Worm (Caenorhabditis elegans): ENCODE results near the gene spp-7.
A peak's percentile ranks its signal among the peaks of the same experiment; 100 is the strongest.

Gene spp-7

DNA sequence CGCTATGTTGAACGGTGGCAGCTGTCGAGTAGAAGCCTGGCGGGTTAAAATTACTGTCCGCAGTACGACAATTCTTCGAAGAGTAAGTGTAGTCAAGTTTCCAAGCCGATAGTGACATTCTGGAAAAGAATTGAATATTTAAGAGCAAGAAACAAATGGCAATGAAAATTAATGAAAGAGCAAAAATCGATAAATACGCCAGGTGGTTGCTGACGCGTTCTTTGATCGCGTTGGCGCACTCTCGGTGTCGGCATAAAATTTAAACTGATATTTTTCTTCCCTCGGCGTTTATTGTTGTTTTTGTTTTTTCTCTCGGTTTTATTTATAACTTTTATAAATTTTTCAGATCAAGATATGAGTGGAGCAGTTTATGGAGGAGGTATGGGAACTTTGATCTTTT is 20.9 kb downstream of the spp-7 start, which contains the start of the genes perm-3 and swsn-6 (continued):
- TF ChIP-seq hrde-1 (tag; optimal IDR thresholded peaks at IDR 0.05; ENCODE audit: borderline replicate concordance) = no peak
- no peak for TF ChIP-seq mel-28 (tag; optimal IDR thresholded peaks at IDR 0.05; ENCODE audit: borderline replicate concordance)
- no peak for TF ChIP-seq madf-10 (tag; optimal IDR thresholded peaks at IDR 0.05)
- no peak for TF ChIP-seq K11D2.4 (GFP tag; IDR thresholded peaks at IDR 0.05)
- TF ChIP-seq Y53F4B.3 (GFP tag; IDR thresholded peaks at IDR 0.05) = no peak
- no peak for TF ChIP-seq ets-4 (GFP tag; optimal IDR thresholded peaks at IDR 0.05)
- TF ChIP-seq T07F8.4 (tag; optimal IDR thresholded peaks at IDR 0.05) = no peak
- TF ChIP-seq cebp-1 (GFP tag; IDR thresholded peaks at IDR 0.05) = no peak
- peak; percentile 65 for TF ChIP-seq cebp-1 (tag; optimal IDR thresholded peaks at IDR 0.05)
- no peak for TF ChIP-seq hsf-1 (GFP tag; IDR thresholded peaks at IDR 0.05)
- TF ChIP-seq hmg-1.2 (GFP tag; IDR thresholded peaks at IDR 0.05) = peak; percentile 40; the same call in 1 of the 2 replicates
- no peak for TF ChIP-seq ceh-58 (GFP tag; IDR thresholded peaks at IDR 0.05)
- TF ChIP-seq ceh-79 (tag; optimal IDR thresholded peaks at IDR 0.05) = no peak
- no peak; the same call in 1 of the 2 replicates for TF ChIP-seq C06A6.2 (GFP tag; conservative IDR thresholded peaks at IDR 0.05)
- TF ChIP-seq chd-7 (tag; optimal IDR thresholded peaks at IDR 0.05) = no peak
- TF ChIP-seq K12H6.12 (tag; optimal IDR thresholded peaks at IDR 0.05) = no peak

ce11 chrIV:5393566-5393965 is 22.0 kb downstream of the spp-7 start:
- TF ChIP-seq attf-3 (GFP tag; conservative IDR thresholded peaks at IDR 0.05) = no peak
- TF ChIP-seq ztf-3 (GFP tag; optimal IDR thresholded peaks at IDR 0.05) = no peak
- TF ChIP-seq akir-1 (GFP tag; optimal IDR thresholded peaks at IDR 0.05) = no peak
- TF ChIP-seq mxl-1 (tag; optimal IDR thresholded peaks at IDR 0.05) = no peak
- 0 out of 2 replicates have a peak, but pooled peaks have one; percentile 10 for TF ChIP-seq B0336.3 (GFP tag; IDR thresholded peaks at IDR 0.05)
- TF ChIP-seq nhr-90 (tag; optimal IDR thresholded peaks at IDR 0.05) = no peak
- TF ChIP-seq hmg-1.2 (GFP tag; IDR thresholded peaks at IDR 0.05) = 0 out of 2 replicates have a peak, but pooled peaks have one; percentile 16
- TF ChIP-seq tlf-1 (GFP tag; optimal IDR thresholded peaks at IDR 0.05) = peak; percentile 1
- no peak for TF ChIP-seq B0035.1 (tag; optimal IDR thresholded peaks at IDR 0.05)
- no peak for TF ChIP-seq nfyb-1 (GFP tag; IDR thresholded peaks at IDR 0.05)
- TF ChIP-seq Y67H2A.10 (GFP tag; conservative IDR thresholded peaks at IDR 0.05) = no peak
- TF ChIP-seq chd-7 (tag; optimal IDR thresholded peaks at IDR 0.05) = no peak
- no peak for TF ChIP-seq F10E7.11 (tag; optimal IDR thresholded peaks at IDR 0.05)
- no peak for TF ChIP-seq lsy-27 (tag; optimal IDR thresholded peaks at IDR 0.05; ENCODE audit: borderline replicate concordance, insufficient read depth)
- no peak for TF ChIP-seq snpc-1.1 (tag; optimal IDR thresholded peaks at IDR 0.05; ENCODE audit: insufficient read depth)
- no peak for TF ChIP-seq Y56A3A.18 (GFP tag; IDR thresholded peaks at IDR 0.05)
- TF ChIP-seq nhr-80 (tag; optimal IDR thresholded peaks at IDR 0.05) = peak; percentile 43
- TF ChIP-seq him-1 (tag; optimal IDR thresholded peaks at IDR 0.05) = no peak
- TF ChIP-seq cebp-1 (GFP tag; IDR thresholded peaks at IDR 0.05) = no peak
- TF ChIP-seq cebp-1 (tag; optimal IDR thresholded peaks at IDR 0.05) = no peak
- TF ChIP-seq K12H6.12 (tag; optimal IDR thresholded peaks at IDR 0.05) = no peak
- no peak for TF ChIP-seq lin-26 (GFP tag; IDR thresholded peaks at IDR 0.05)
- TF ChIP-seq F23B12.7 (tag; optimal IDR thresholded peaks at IDR 0.05; ENCODE audit: insufficient read depth) = no peak
- TF ChIP-seq snpc-1.3 (tag; optimal IDR thresholded peaks at IDR 0.05; ENCODE audit: insufficient read depth) = peak; percentile 4
- no peak for TF ChIP-seq ekl-4 (GFP tag; IDR thresholded peaks at IDR 0.05)
- no peak for TF ChIP-seq cebp-2 (GFP tag; IDR thresholded peaks at IDR 0.05)
- TF ChIP-seq repo-1 (tag; optimal IDR thresholded peaks at IDR 0.05) = no peak
- no peak for TF ChIP-seq ztf-18 (tag; optimal IDR thresholded peaks at IDR 0.05)
- 0 out of 2 replicates have a peak, but pooled peaks have one; percentile 46 for TF ChIP-seq attf-6 (GFP tag; IDR thresholded peaks at IDR 0.05)
- TF ChIP-seq nfya-2 (GFP tag; IDR thresholded peaks at IDR 0.05) = no peak
- TF ChIP-seq madf-6 (GFP tag; IDR thresholded peaks at IDR 0.05) = no peak
- no peak for TF ChIP-seq mes-4 (tag; optimal IDR thresholded peaks at IDR 0.05)
- TF ChIP-seq ztf-26 (tag; optimal IDR thresholded peaks at IDR 0.05) = no peak
- no peak for TF ChIP-seq unc-62 (GFP tag; optimal IDR thresholded peaks at IDR 0.05)
- no peak for TF ChIP-seq bed-2 (GFP tag; IDR thresholded peaks at IDR 0.05)
- no peak for TF ChIP-seq dpl-1 (GFP tag; optimal IDR thresholded peaks at IDR 0.05)
- no peak for TF ChIP-seq K11D2.4 (GFP tag; IDR thresholded peaks at IDR 0.05)
- no peak for TF ChIP-seq ceh-79 (tag; optimal IDR thresholded peaks at IDR 0.05)

Data from whole organism, young adult.